Fruit fly (Drosophila melanogaster): ENCODE data around the gene CG32687.
A peak's percentile ranks its signal among the peaks of the same experiment; 100 is the strongest.

Gene CG32687

DNA sequence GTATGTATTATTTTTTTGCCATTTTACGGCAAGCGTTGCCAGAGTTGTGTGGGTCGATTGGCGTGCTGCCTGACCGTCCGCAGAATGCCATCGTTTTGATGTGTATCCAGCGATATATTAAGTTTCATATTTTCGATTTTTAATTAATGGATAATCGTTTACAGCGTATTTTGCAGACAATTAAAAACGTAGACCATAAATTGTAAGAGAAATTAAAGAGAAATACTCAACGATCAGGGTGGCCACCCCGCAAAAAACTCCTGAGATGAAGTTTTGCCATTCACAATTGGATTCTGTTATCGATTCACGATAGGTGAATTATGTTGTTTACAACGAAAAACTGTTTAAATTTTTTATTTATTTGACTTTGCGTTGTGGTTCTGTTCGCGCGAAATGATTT is 12.4 kb downstream of the CG32687 start, which contains the start of gene nocte (continued):
- TF ChIP-seq CG13287 (GFP tag; IDR thresholded peaks at IDR 0.05; ENCODE audit: partially characterized antibody) (peak; percentile 55), CG9932 (GFP tag; IDR thresholded peaks at IDR 0.05) (peak; percentile 21; the same call in 1 of the 2 replicates), Hr3 (GFP tag; optimal IDR thresholded peaks at IDR 0.05) (peak; percentile 5), CG3838 (GFP tag; optimal IDR thresholded peaks at IDR 0.05) (no peak), wor (GFP tag; IDR thresholded peaks at IDR 0.05) (no peak), sens (GFP tag) (peak; percentile 85), CG14710 (tag; optimal IDR thresholded peaks at IDR 0.05) (peak; percentile 30), CG8281 (tag; optimal IDR thresholded peaks at IDR 0.05) (no peak), CG8290 (GFP tag; optimal IDR thresholded peaks at IDR 0.05) (no peak), CG8290 (tag; optimal IDR thresholded peaks at IDR 0.05) (peak in 1 of 2 experiments; percentile 4), Elba2 (GFP tag; optimal IDR thresholded peaks at IDR 0.05) (peak; percentile 62), tin (GFP tag; optimal IDR thresholded peaks at IDR 0.05) (peak; percentile 17), dan (GFP tag; IDR thresholded peaks at IDR 0.05) (no peak), NFAT (GFP tag; IDR thresholded peaks at IDR 0.05) (no peak), CG11504 (tag; optimal IDR thresholded peaks at IDR 0.05) (no peak), ttk (GFP tag; IDR thresholded peaks at IDR 0.05) (no peak), gsb (GFP tag; IDR thresholded peaks at IDR 0.05) (no peak), gfzf (GFP tag; optimal IDR thresholded peaks at IDR 0.05) (peak; percentile 0)

DNA sequence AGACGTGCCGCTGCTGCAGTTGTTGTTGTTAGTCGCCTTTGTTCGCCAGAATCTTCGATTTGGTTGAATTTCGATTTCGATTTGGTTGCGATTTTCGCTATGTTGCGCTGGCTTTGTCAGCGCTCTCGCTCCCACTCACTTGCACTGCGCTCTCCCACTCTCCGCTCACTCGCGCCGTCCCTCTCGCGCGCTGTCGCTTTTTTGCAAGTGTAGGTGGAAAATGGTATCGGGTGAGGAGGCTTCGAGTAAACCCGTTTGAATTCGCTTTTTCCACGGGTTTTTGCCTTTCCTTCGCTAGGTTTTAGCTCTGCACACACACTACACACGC is 12.8 kb downstream of the CG32687 start:
- TF ChIP-seq lov (optimal IDR thresholded peaks at IDR 0.05) (no peak), lov (GFP tag; IDR thresholded peaks at IDR 0.05) (no peak), CG9817 (tag; optimal IDR thresholded peaks at IDR 0.05) (no peak), CG8478 (optimal IDR thresholded peaks at IDR 0.05) (peak; percentile 77), yki (optimal IDR thresholded peaks at IDR 0.05) (no peak), CG11723 (GFP tag; optimal IDR thresholded peaks at IDR 0.05) (no peak), PHDP (tag; optimal IDR thresholded peaks at IDR 0.05) (no peak), tgo (GFP tag; IDR thresholded peaks at IDR 0.05) (no peak), CG2875 (GFP tag; optimal IDR thresholded peaks at IDR 0.05) (no peak), odd (GFP tag; optimal IDR thresholded peaks at IDR 0.05) (no peak), Gug (GFP tag; IDR thresholded peaks at IDR 0.05) (no peak), shn (GFP tag; optimal IDR thresholded peaks at IDR 0.05) (no peak), sens (GFP tag) (no peak), fu2 (GFP tag; optimal IDR thresholded peaks at IDR 0.05) (no peak), HLH4C (GFP tag; IDR thresholded peaks at IDR 0.05; ENCODE audit: partially characterized antibody) (no peak), CG15479 (GFP tag; optimal IDR thresholded peaks at IDR 0.05) (peak; percentile 73), CG17612 (GFP tag; IDR thresholded peaks at IDR 0.05) (no peak), Atf3 (GFP tag; optimal IDR thresholded peaks at IDR 0.05) (no peak), dimm (GFP tag; IDR thresholded peaks at IDR 0.05) (no peak), klu (GFP tag; IDR thresholded peaks at IDR 0.05) (no peak), luna (GFP tag; optimal IDR thresholded peaks at IDR 0.05) (no peak), Sin3A (optimal IDR thresholded peaks at IDR 0.05) (no peak), dan (GFP tag; IDR thresholded peaks at IDR 0.05) (no peak), Eip74EF (GFP tag; optimal IDR thresholded peaks at IDR 0.05) (no peak), CG6175 (GFP tag; IDR thresholded peaks at IDR 0.05) (no peak), CG10321 (GFP tag; IDR thresholded peaks at IDR 0.05) (peak; percentile 84), lbe (GFP tag; optimal IDR thresholded peaks at IDR 0.05) (no peak), vfl (GFP tag; optimal IDR thresholded peaks at IDR 0.05) (no peak), ATbp (GFP tag; optimal IDR thresholded peaks at IDR 0.05) (no peak), Trl (optimal IDR thresholded peaks at IDR 0.05) (peak in 1 of 2 experiments; percentile 63), Trl (GFP tag; optimal IDR thresholded peaks at IDR 0.05) (no peak), tio (GFP tag; optimal IDR thresholded peaks at IDR 0.05) (no peak), phol (tag; optimal IDR thresholded peaks at IDR 0.05) (no peak), sqz (GFP tag; optimal IDR thresholded peaks at IDR 0.05) (peak; percentile 29), CG12942 (GFP tag; optimal IDR thresholded peaks at IDR 0.05) (no peak), zfh2 (GFP tag; optimal IDR thresholded peaks at IDR 0.05) (no peak), CG18262 (tag; optimal IDR thresholded peaks at IDR 0.05) (no peak), Usf (GFP tag; optimal IDR thresholded peaks at IDR 0.05) (no peak), CG4360 (GFP tag; IDR thresholded peaks at IDR 0.05) (peak; percentile 11; the same call in 1 of the 2 replicates)
